Fruit fly (Drosophila melanogaster) whole organism, embryonic: ENCODE data around the gene bnl.

Experiments used
- Awh ChIP-seq: fragments of 200-800 bp; sonication (Bioruptor generic); IDR thresholded peaks from 2 replicates; pipeline ENCODE4, ENCODE4 v1.3.6; 2022; ENCODE audit warnings: missing biosample characterization, missing genetic modification characterization
- Bdp1 ChIP-seq: fragments of 200-800 bp; sonication (Bioruptor generic); optimal IDR thresholded peaks from 3 replicates; lab custom pipeline; 2016; ENCODE audit warnings: missing biosample characterization, missing genetic modification characterization
- BtbVII ChIP-seq: fragments of 200-800 bp; sonication (Bioruptor generic); optimal IDR thresholded peaks from 3 replicates; lab custom pipeline; 2017; ENCODE audit warnings: missing biosample characterization, mild to moderate bottlenecking, missing genetic modification characterization
- CG10267 ChIP-seq: fragments of 200-800 bp; sonication (Bioruptor generic); optimal IDR thresholded peaks from 2 replicates; lab custom pipeline; 2018; ENCODE audit warnings: missing biosample characterization, mild to moderate bottlenecking, missing genetic modification characterization, moderate library complexity
- CG10321 ChIP-seq: fragments of 200-800 bp; sonication (Bioruptor generic); IDR thresholded peaks from 2 replicates; pipeline ENCODE4 v1.3.6; 2022; ENCODE audit warnings: missing biosample characterization, missing genetic modification characterization
- CG10565 ChIP-seq: fragments of 200-800 bp; sonication (Bioruptor generic); optimal IDR thresholded peaks from 3 replicates; lab custom pipeline; 2016; ENCODE audit warnings: missing biosample characterization, mild to moderate bottlenecking, missing genetic modification characterization
- CG15514 ChIP-seq: fragments of 200-800 bp; sonication (Bioruptor generic); optimal IDR thresholded peaks from 3 replicates; lab custom pipeline; 2017; ENCODE audit warnings: missing biosample characterization, missing genetic modification characterization, mild to moderate bottlenecking, moderate library complexity, missing genetic modification reagents
- CG17568 ChIP-seq: fragments of 200-800 bp; sonication (Bioruptor generic); optimal IDR thresholded peaks from 2 replicates; lab custom pipeline; 2018; ENCODE audit warnings: missing biosample characterization, mild to moderate bottlenecking, missing genetic modification characterization, moderate library complexity
- CG17912 ChIP-seq: fragments of 200-800 bp; sonication (Bioruptor generic); optimal IDR thresholded peaks from 2 replicates; lab custom pipeline; 2018; ENCODE audit warnings: missing biosample characterization, mild to moderate bottlenecking, missing genetic modification characterization
- CG18262 ChIP-seq: fragments of 200-800 bp; optimal IDR thresholded peaks from 3 replicates; lab custom pipeline; 2019; ENCODE audit warnings: missing biosample characterization, mild to moderate bottlenecking, missing genetic modification characterization, moderate library complexity
- CG18599 ChIP-seq: fragments of 200-800 bp; sonication (Bioruptor generic); optimal IDR thresholded peaks from 3 replicates; lab custom pipeline; 2017; ENCODE audit warnings: missing biosample characterization, missing genetic modification characterization, mild to moderate bottlenecking, moderate library complexity, missing genetic modification reagents
- CG31388 ChIP-seq: fragments of 200-800 bp; sonication (Bioruptor generic); optimal IDR thresholded peaks from 2 replicates; lab custom pipeline; 2016; ENCODE audit warnings: missing biosample characterization, missing genetic modification characterization
- CG6175 ChIP-seq: fragments of 200-800 bp; sonication (Bioruptor generic); IDR thresholded peaks from 3 replicates; pipeline ENCODE4 v1.3.6; 2022; ENCODE audit warnings: missing biosample characterization, missing genetic modification characterization
- CG6272 ChIP-seq: fragments of 200-800 bp; sonication (Bioruptor generic); IDR thresholded peaks from 2 replicates; pipeline ENCODE4 v1.3.6; 2022; ENCODE audit warnings: missing biosample characterization, missing genetic modification characterization
- CG7963 ChIP-seq: fragments of 200-800 bp; sonication (Bioruptor generic); IDR thresholded peaks from 3 replicates; pipeline ENCODE4 v1.3.6; 2022; ENCODE audit warnings: missing biosample characterization, missing genetic modification characterization; ENCODE audit not compliant: partially characterized antibody
- CG8290 ChIP-seq, 3 experiments: fragments of 200-800 bp; sonication (Bioruptor generic); optimal IDR thresholded peaks; 2 replicates each; lab custom pipeline; 2016 to 2019; ENCODE audit warnings: missing biosample characterization in 3 of 3, missing genetic modification characterization in 3 of 3, mild to moderate bottlenecking in 2 of 3, moderate library complexity in 1 of 3
- CG8765 ChIP-seq: fragments of 200-800 bp; sonication (Bioruptor generic); IDR thresholded peaks from 2 replicates; pipeline ENCODE4 v1.3.6; 2022; ENCODE audit warnings: missing biosample characterization, missing genetic modification characterization
- CG9797 ChIP-seq: fragments of 200-800 bp; sonication (Bioruptor generic); optimal IDR thresholded peaks from 3 replicates; lab custom pipeline; 2018; ENCODE audit warnings: missing biosample characterization, mild to moderate bottlenecking, missing genetic modification characterization
- CrebB ChIP-seq: fragments of 200-800 bp; sonication (Bioruptor generic); optimal IDR thresholded peaks from 3 replicates; lab custom pipeline; 2018; ENCODE audit warnings: missing biosample characterization, mild to moderate bottlenecking, missing genetic modification characterization
- Dad ChIP-seq: fragments of 200-800 bp; sonication (Bioruptor generic); optimal IDR thresholded peaks from 3 replicates; lab custom pipeline; 2016; ENCODE audit warnings: missing biosample characterization, missing genetic modification characterization
- E2f2 ChIP-seq: fragments of 200-800 bp; sonication (Bioruptor generic); IDR thresholded peaks from 2 replicates; pipeline ENCODE4 v1.3.6; 2022; ENCODE audit warnings: missing biosample characterization, missing genetic modification characterization
- H2.0 ChIP-seq: fragments of 200-800 bp; sonication (Bioruptor generic); IDR thresholded peaks from 2 replicates; pipeline ENCODE4 v1.3.6; 2022; ENCODE audit warnings: missing biosample characterization, missing genetic modification characterization
- HLH3B ChIP-seq: fragments of 200-800 bp; sonication (Bioruptor generic); IDR thresholded peaks from 2 replicates; pipeline ENCODE4 v1.3.6; 2022; ENCODE audit warnings: missing biosample characterization, missing genetic modification characterization
- HLH4C ChIP-seq: fragments of 200-800 bp; sonication (Bioruptor generic); IDR thresholded peaks from 3 replicates; pipeline ENCODE4 v1.3.6; 2022; ENCODE audit warnings: missing biosample characterization, missing genetic modification characterization; ENCODE audit not compliant: partially characterized antibody
- Hey ChIP-seq: fragments of 200-800 bp; sonication (Bioruptor generic); optimal IDR thresholded peaks from 3 replicates; lab custom pipeline; 2018; ENCODE audit warnings: missing biosample characterization, mild to moderate bottlenecking, missing genetic modification characterization
- Kr ChIP-seq: fragments of 200-800 bp; sonication (Bioruptor generic); optimal IDR thresholded peaks from 2 replicates; lab custom pipeline; 2017; ENCODE audit warnings: missing biosample characterization, mild to moderate bottlenecking, missing genetic modification characterization
- MESR4 ChIP-seq: fragments of 200-800 bp; sonication (Bioruptor generic); optimal IDR thresholded peaks from 2 replicates; lab custom pipeline; 2018; ENCODE audit warnings: missing biosample characterization, mild to moderate bottlenecking, missing genetic modification characterization, moderate library complexity
- Optix ChIP-seq: fragments of 200-800 bp; sonication (Bioruptor generic); IDR thresholded peaks from 3 replicates; pipeline ENCODE4 v1.3.6; 2022; ENCODE audit warnings: missing biosample characterization, missing genetic modification characterization
- Stat92E ChIP-seq, 3 experiments: fragments of >200 bp in 2 of 3; fragments of 200-800 bp in 1 of 3; sonication (Bioruptor generic) in 1 of 3; optimal IDR thresholded peaks; 2 replicates each; lab custom pipeline; 2017 to 2019; ENCODE audit warnings: missing biosample characterization in 3 of 3, missing genetic modification characterization in 3 of 3, mild to moderate bottlenecking in 1 of 3, moderate library complexity in 1 of 3
- al ChIP-seq: fragments of 200-800 bp; sonication (Bioruptor generic); IDR thresholded peaks from 2 replicates; pipeline ENCODE4 v1.3.6; 2022; ENCODE audit warnings: missing biosample characterization, missing genetic modification characterization
- dan ChIP-seq: fragments of 200-800 bp; sonication (Bioruptor generic); IDR thresholded peaks from 2 replicates; pipeline ENCODE4 v1.3.6; 2022; ENCODE audit warnings: missing biosample characterization, missing genetic modification characterization
- disco-r ChIP-seq: fragments of 200-800 bp; sonication (Bioruptor generic); optimal IDR thresholded peaks from 2 replicates; lab custom pipeline; 2016; ENCODE audit warnings: missing biosample characterization, missing genetic modification characterization
- emc ChIP-seq: fragments of 200-800 bp; sonication (Bioruptor generic); optimal IDR thresholded peaks from 2 replicates; lab custom pipeline; 2016; ENCODE audit warnings: missing biosample characterization, missing genetic modification characterization
- exex ChIP-seq: fragments of 200-800 bp; sonication (Bioruptor generic); optimal IDR thresholded peaks from 4 replicates; lab custom pipeline; 2018; ENCODE audit warnings: missing biosample characterization, mild to moderate bottlenecking, missing genetic modification characterization, moderate library complexity
- gro ChIP-seq: fragments of 200-800 bp; sonication (Bioruptor generic); optimal IDR thresholded peaks from 2 replicates; lab custom pipeline; 2016; ENCODE audit warnings: missing biosample characterization, missing genetic modification characterization
- hkb ChIP-seq, 2 experiments: fragments of 200-800 bp in 1 of 2; fragments of >200 bp in 1 of 2; sonication (Bioruptor generic) in 1 of 2; IDR thresholded peaks in 1 of 2; optimal IDR thresholded peaks in 1 of 2; 2 replicates each; pipeline versions ENCODE4 v1.3.6 to Lab custom; 2017 to 2022; ENCODE audit warnings: missing biosample characterization in 1 of 2, missing genetic modification characterization in 1 of 2
- kni ChIP-seq: fragments of 200-800 bp; sonication (Bioruptor generic); optimal IDR thresholded peaks from 3 replicates; lab custom pipeline; 2017; ENCODE audit warnings: mild to moderate bottlenecking, missing biosample characterization, missing genetic modification reagents, missing genetic modification characterization
- lilli ChIP-seq: fragments of 200-800 bp; sonication (Bioruptor generic); optimal IDR thresholded peaks from 3 replicates; lab custom pipeline; 2016; ENCODE audit warnings: missing biosample characterization, missing genetic modification characterization
- mirr ChIP-seq: fragments of 200-800 bp; sonication (Bioruptor generic); optimal IDR thresholded peaks from 3 replicates; lab custom pipeline; 2018; ENCODE audit warnings: missing biosample characterization, mild to moderate bottlenecking, missing genetic modification characterization
- prd ChIP-seq, 3 experiments: fragments of >200 bp in 2 of 3; fragments of 200-800 bp in 1 of 3; sonication (Bioruptor generic) in 1 of 3; optimal IDR thresholded peaks in 2 of 3; IDR thresholded peaks in 1 of 3; 2 replicates in 2 of 3; 3 replicates in 1 of 3; pipeline versions ENCODE4 v1.3.6 to Lab custom; 2017 to 2022; ENCODE audit warnings: missing biosample characterization in 1 of 3, missing genetic modification characterization in 1 of 3
- sd ChIP-seq: fragments of 200-800 bp; sonication (Bioruptor generic); optimal IDR thresholded peaks from 3 replicates; lab custom pipeline; 2018; ENCODE audit warnings: missing biosample characterization, mild to moderate bottlenecking, missing genetic modification characterization, moderate library complexity
- tap ChIP-seq: fragments of 200-800 bp; optimal IDR thresholded peaks from 3 replicates; lab custom pipeline; 2019; ENCODE audit warnings: missing biosample characterization, mild to moderate bottlenecking, missing genetic modification characterization, moderate library complexity
- trh ChIP-seq: fragments of 200-800 bp; sonication (Bioruptor generic); optimal IDR thresholded peaks from 2 replicates; lab custom pipeline; 2016; ENCODE audit warnings: missing biosample characterization, missing genetic modification characterization
- zf30C ChIP-seq: fragments of 200-800 bp; sonication (Bioruptor generic); optimal IDR thresholded peaks from 3 replicates; lab custom pipeline; 2018; ENCODE audit warnings: missing biosample characterization, mild to moderate bottlenecking, missing genetic modification characterization

Gene bnl

DNA sequence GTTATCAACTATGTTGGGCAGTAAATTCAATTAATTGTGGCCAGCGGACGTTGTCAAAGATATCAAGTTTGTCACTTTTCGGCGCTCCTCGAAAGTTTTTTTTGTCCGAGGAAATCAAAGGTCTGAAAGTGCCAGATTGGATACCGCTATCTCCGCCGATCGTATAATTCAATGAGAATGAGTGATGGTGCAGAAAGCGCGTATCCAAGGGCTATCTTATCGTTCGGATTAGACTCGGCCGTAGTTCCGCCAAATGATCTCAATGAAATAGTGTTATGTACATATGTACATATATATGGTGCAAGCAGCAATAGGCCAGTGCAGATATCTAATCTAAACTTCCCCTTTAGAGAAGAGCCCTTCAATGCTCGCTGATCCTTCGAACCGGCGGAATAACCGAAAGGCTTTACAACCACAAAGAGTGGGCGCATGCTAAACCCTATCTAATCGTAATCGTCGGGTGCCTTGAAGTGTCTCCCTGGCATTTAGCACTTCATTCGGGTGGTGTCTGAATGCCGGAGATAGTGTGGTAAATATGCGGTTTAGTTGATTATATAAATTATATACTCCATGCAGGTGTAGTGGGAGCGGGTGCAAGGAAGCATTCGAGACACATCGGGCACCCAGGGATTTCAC is 36.6 kb upstream of the bnl start (continued):
- TF ChIP-seq CG15514 (GFP tag; lab: Kevin White, UChicago) (no peak), CG17912 (GFP tag; lab: Kevin White, UChicago) (no peak), Optix (GFP tag; lab: Robert Waterston, UW) (no peak), CG7963 (GFP tag; lab: Robert Waterston, UW) (no peak), CG18599 (GFP tag; lab: Kevin White, UChicago) (peak; percentile 4), HLH3B (GFP tag; lab: Robert Waterston, UW) (no peak), CrebB (tag; lab: Kevin White, UChicago) (peak; percentile 5), dan (GFP tag; lab: Robert Waterston, UW) (no peak), exex (tag; lab: Kevin White, UChicago) (peak; percentile 76), prd (optimal IDR thresholded peaks at IDR 0.05; lab: Kevin White, UChicago) (no peak), prd (GFP tag; IDR thresholded peaks at IDR 0.05; lab: Robert Waterston, UW) (no peak), hkb (optimal IDR thresholded peaks at IDR 0.05; lab: Kevin White, UChicago) (no peak), hkb (GFP tag; IDR thresholded peaks at IDR 0.05; lab: Robert Waterston, UW) (0 out of 2 replicates have a peak, but pooled peaks have one; percentile 21), Hey (tag; lab: Kevin White, UChicago) (peak; percentile 32), Kr (no peak), CG17568 (GFP tag; lab: Kevin White, UChicago) (no peak)

dm6 chr3R:19863979-19864775 is 27.6 kb upstream of the bnl start, which contains the start of the genes CG4572 and CG4686:
TSS of gene CG4572 (minus strand) at chr3R:19864393.
TSS of gene CG4686 (plus strand) at chr3R:19864496.
- peak; percentile 48 for TF ChIP-seq Bdp1 (GFP tag; lab: Kevin White, UChicago)
- TF ChIP-seq Dad (GFP tag; lab: Kevin White, UChicago): peak; percentile 48
- TF ChIP-seq HLH4C: no peak
- TF ChIP-seq CG6272 (GFP tag; lab: Robert Waterston, UW): peak; percentile 75
- no peak for TF ChIP-seq MESR4 (GFP tag; lab: Kevin White, UChicago)
- peak; percentile 55 for TF ChIP-seq E2f2
- no peak for TF ChIP-seq CG10321 (GFP tag; lab: Robert Waterston, UW)
- TF ChIP-seq Stat92E (GFP tag; optimal IDR thresholded peaks at IDR 0.05; lab: Kevin White, UChicago): peak in 1 of 3 experiments; percentile 14
- TF ChIP-seq kni (GFP tag; lab: Kevin White, UChicago): peak; percentile 44
- TF ChIP-seq H2.0 (GFP tag; lab: Robert Waterston, UW): no peak; the same call in 1 of the 2 replicates
- peak; percentile 55 for TF ChIP-seq CG31388 (GFP tag; lab: Kevin White, UChicago)
- TF ChIP-seq Awh (GFP tag; lab: Robert Waterston, UW): no peak
- TF ChIP-seq BtbVII (GFP tag; lab: Kevin White, UChicago): peak; percentile 53
- TF ChIP-seq emc (GFP tag; lab: Kevin White, UChicago): peak; percentile 37
- TF ChIP-seq lilli (GFP tag; lab: Kevin White, UChicago): peak; percentile 85
- TF ChIP-seq tap (tag; lab: Kevin White, UChicago): no peak
- TF ChIP-seq mirr (GFP tag; lab: Kevin White, UChicago): no peak
- peak; percentile 87 for TF ChIP-seq gro (GFP tag; lab: Kevin White, UChicago)
- peak; percentile 44; the same call in 1 of the 3 replicates for TF ChIP-seq CG6175 (GFP tag; lab: Robert Waterston, UW)
- peak; percentile 53 for TF ChIP-seq CG8765 (GFP tag; lab: Robert Waterston, UW)
- TF ChIP-seq CG9797 (GFP tag; lab: Kevin White, UChicago): peak; percentile 22
- TF ChIP-seq zf30C (GFP tag; lab: Kevin White, UChicago): peak; percentile 87
- TF ChIP-seq CG10267 (tag; lab: Kevin White, UChicago): peak; percentile 67
- no peak for TF ChIP-seq sd
- peak; percentile 45 for TF ChIP-seq disco-r (GFP tag; lab: Kevin White, UChicago)
- TF ChIP-seq CG18262 (tag; lab: Kevin White, UChicago): no peak
- TF ChIP-seq trh (GFP tag; lab: Kevin White, UChicago): peak; percentile 34
- no peak for TF ChIP-seq CG10565 (GFP tag; lab: Kevin White, UChicago)
- no peak for TF ChIP-seq Kr
- TF ChIP-seq CG8290 (GFP tag; optimal IDR thresholded peaks at IDR 0.05; lab: Kevin White, UChicago): peak; percentile 41
- peak; percentile 21 to 67 for TF ChIP-seq CG8290 (tag; optimal IDR thresholded peaks at IDR 0.05; lab: Kevin White, UChicago)
- TF ChIP-seq al (GFP tag; lab: Robert Waterston, UW): peak; percentile 83
